Worm (Caenorhabditis elegans) whole organism, L4/young adult: ENCODE measurements around the gene cey-4.

Experiments
- W03F9.2 ChIP-seq: fragments of 150-350 bp; optimal IDR thresholded peaks from 2 replicates; lab custom pipeline; 2014; ENCODE audit warnings: missing biosample characterization, missing genetic modification characterization
- him-1 ChIP-seq: sonication (generic microtip); optimal IDR thresholded peaks from 2 replicates; lab custom pipeline; 2016; ENCODE audit warnings: missing genotype, missing genetic modification reagents, missing genetic modification characterization, missing compliant biosample characterization

DNA sequence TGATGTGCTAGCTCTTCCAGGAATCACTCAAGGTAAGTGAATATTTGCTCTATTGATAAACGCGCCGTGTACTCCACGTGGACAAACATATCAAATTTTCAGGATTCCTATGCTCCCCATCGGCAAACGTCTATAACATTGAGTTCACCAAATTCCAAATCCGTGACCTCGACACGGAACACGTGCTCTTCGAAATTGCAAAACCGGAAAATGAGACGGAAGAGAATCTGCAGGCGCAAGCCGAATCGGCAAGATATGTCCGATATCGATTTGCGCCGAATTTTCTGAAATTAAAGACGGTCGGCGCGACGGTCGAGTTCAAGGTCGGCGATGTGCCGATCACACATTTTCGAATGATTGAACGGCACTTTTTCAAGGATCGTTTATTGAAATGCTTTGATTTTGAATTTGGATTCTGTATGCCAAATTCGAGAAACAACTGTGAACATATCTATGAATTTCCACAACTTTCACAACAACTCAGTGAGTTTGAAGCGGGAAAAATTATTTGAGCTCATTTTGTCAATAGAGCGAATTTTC lies 39.2 kb upstream of the cey-4 start:
- TF ChIP-seq him-1 (no peak), W03F9.2 (tag; lab: Kevin White, UChicago) (no peak)
